Worm (Caenorhabditis elegans) whole organism, midembryonic: ENCODE results near the gene idpc-2.
A peak's percentile ranks its signal among the peaks of the same experiment; 100 is the strongest.

Experiments used
- T22C8.4 ChIP-seq: fragments of 200-800 bp; sonication (Bioruptor generic); IDR thresholded peaks from 2 replicates; pipeline ENCODE4 v1.3.6; 2022; ENCODE audit warnings: missing genetic modification characterization, missing compliant biosample characterization
- cog-1 ChIP-seq: sonication (generic microtip); optimal IDR thresholded peaks from 2 replicates; lab custom pipeline; 2016; ENCODE audit warnings: missing genetic modification characterization, missing compliant biosample characterization
- flt-1 ChIP-seq: fragments of 200-800 bp; sonication (Bioruptor generic); IDR thresholded peaks from 2 replicates; pipeline ENCODE4 v1.3.6; 2022; ENCODE audit warnings: missing genetic modification characterization, missing compliant biosample characterization
- klf-2 ChIP-seq: fragments of 200-800 bp; sonication (Bioruptor generic); conservative IDR thresholded peaks from 2 replicates; pipeline ENCODE4 v1.3.6; 2022; ENCODE audit warnings: missing genetic modification reagents, missing genetic modification characterization, missing compliant biosample characterization
- med-1 ChIP-seq: sonication (generic microtip); optimal IDR thresholded peaks from 2 replicates; lab custom pipeline; 2017; ENCODE audit warnings: missing genetic modification characterization, mild to moderate bottlenecking, missing compliant biosample characterization, antibody characterized with exemption, missing genetic modification reagents; ENCODE audit not compliant: insufficient read depth
- tab-1 ChIP-seq: fragments of 200-800 bp; sonication (Bioruptor generic); IDR thresholded peaks from 2 replicates; pipeline ENCODE4 v1.3.6; 2022; ENCODE audit warnings: missing genetic modification characterization, missing compliant biosample characterization

DNA sequence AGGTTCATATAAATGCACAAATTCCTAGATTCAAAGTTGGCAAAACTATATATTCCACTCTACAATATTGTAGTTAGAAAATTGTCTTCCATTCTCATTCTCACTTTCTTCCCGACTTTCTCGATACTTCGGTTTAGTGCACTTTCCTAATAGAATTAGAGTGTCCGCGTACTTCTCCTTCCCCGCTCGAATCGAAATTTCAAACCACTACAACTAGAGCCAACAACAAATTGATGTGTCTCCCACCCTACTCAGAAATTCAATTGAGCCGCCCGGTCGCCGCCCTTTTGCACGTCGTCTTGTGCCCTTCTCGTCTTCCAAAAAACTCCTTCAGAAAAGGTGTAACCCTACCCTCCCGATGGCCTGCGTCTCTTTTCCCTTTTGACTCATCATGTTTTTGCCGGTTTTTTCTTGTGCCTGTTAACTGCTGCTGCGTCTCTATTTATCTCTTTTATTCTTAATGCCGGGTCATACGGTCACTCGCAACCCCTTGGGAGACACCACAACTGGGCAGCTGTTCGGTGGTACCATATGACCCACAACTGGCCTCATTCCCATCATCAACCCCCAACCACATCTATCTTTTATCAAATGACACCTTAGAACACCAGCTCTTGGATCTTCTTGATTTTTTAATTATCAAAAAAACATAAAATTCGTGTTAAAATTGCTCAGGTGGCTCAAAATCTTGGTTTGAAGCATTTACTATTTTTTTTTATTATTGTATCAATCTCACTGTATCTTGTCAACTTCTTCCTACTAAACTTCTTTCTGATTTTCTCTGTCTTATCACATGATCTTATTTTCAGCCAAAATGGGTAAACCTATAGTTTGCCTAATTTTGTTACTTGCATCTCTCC lies 26.8 kb downstream of the idpc-2 start, which contains the start of gene tag-196:
- TF ChIP-seq T22C8.4 (no peak), cog-1 (tag; lab: Kevin White, UChicago) (no peak), med-1 (GFP tag; lab: Kevin White, UChicago) (no peak), klf-2 (no peak), flt-1 (GFP tag; lab: Robert Waterston, UW) (peak; percentile 43; the same call in 1 of the 2 replicates), tab-1 (GFP tag; lab: Robert Waterston, UW) (no peak)
